Worm (Caenorhabditis elegans): Measurements from ENCODE around the gene srh-8.

The srh-8 gene

ce11 chrV:3980228-3980933, 24.9 kb upstream of the srh-8 start:
- TF ChIP-seq lin-54 (GFP tag; optimal IDR thresholded peaks at IDR 0.05) (no peak), snpc-1.3 (tag; optimal IDR thresholded peaks at IDR 0.05; ENCODE audit: insufficient read depth) (no peak)

DNA sequence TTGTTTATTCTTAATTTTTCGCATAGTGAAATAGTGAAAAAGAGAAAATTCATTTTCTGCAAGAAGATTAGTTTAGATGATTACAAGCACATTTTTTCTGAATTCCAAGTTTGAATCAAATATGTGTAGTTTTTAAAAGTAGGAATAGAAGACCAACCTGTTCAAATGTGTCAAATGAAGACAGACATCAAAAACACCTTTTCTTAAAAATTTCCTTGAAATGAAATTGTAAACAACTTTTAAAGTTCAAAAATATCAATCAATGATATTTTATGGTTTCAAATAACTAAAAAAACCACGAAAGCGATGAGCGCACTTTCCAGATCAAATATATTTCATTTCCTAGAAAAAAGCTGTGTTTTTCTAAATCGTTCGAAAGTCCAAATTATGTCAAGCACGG, 23.6 kb upstream of the srh-8 start, which contains the start of gene nlp-30:
Gene nlp-30, plus strand, starts transcription at position 301 of the 400 bp plus-strand sequence.
- TF ChIP-seq hlh-12 (tag; optimal IDR thresholded peaks at IDR 0.05) (no peak), Y95B8A.8 (GFP tag; IDR thresholded peaks at IDR 0.05) (no peak), nhr-90 (tag; optimal IDR thresholded peaks at IDR 0.05) (no peak), rcor-1 (GFP tag; IDR thresholded peaks at IDR 0.05) (no peak), B0035.1 (tag; optimal IDR thresholded peaks at IDR 0.05) (no peak), xnd-1 (tag; optimal IDR thresholded peaks at IDR 0.05) (no peak), chd-7 (tag; optimal IDR thresholded peaks at IDR 0.05) (no peak), ztf-26 (tag; optimal IDR thresholded peaks at IDR 0.05) (no peak), pbrm-1 (GFP tag; IDR thresholded peaks at IDR 0.05) (no peak), F57A8.1 (GFP tag; optimal IDR thresholded peaks at IDR 0.05) (no peak), sptf-2 (GFP tag; optimal IDR thresholded peaks at IDR 0.05) (no peak), hsf-1 (GFP tag; IDR thresholded peaks at IDR 0.05) (no peak), madf-10 (tag; optimal IDR thresholded peaks at IDR 0.05) (no peak), ceh-91 (GFP tag; IDR thresholded peaks at IDR 0.05) (no peak), gei-17 (GFP tag; optimal IDR thresholded peaks at IDR 0.05) (no peak), F33H1.4 (GFP tag; IDR thresholded peaks at IDR 0.05) (no peak), nhr-80 (tag; optimal IDR thresholded peaks at IDR 0.05) (no peak), nfya-2 (GFP tag; IDR thresholded peaks at IDR 0.05) (no peak), ceh-58 (GFP tag; IDR thresholded peaks at IDR 0.05) (no peak)

DNA sequence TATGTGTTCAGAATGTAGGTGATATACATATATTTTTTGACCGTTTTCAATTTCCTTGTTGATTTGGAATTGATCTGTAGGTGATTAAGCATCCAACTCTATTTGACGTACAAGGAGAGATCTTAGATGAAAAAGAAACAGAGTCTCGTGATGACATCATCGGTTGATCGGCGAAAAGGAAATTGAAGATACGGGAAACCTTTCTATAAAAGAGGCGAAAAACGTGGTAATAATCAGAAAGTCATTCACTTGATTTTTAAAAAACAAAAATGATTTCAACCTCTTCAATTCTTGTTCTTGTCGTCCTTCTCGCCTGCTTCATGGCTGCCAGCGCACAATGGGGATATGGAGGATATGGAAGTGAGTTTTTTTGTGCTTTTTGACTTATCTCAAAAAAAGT, 21.1 kb upstream of the srh-8 start, which contains the start of gene nlp-29:
Gene nlp-29, plus strand, starts transcription at position 248 of the 400 bp plus-strand sequence.
- TF ChIP-seq lin-54 (GFP tag; optimal IDR thresholded peaks at IDR 0.05) (no peak), lir-1 (GFP tag; conservative IDR thresholded peaks at IDR 0.05) (no peak), athp-1 (tag; optimal IDR thresholded peaks at IDR 0.05) (no peak), dpl-1 (GFP tag; optimal IDR thresholded peaks at IDR 0.05) (no peak), F22D6.2 (tag; optimal IDR thresholded peaks at IDR 0.05) (no peak), nhr-80 (tag; optimal IDR thresholded peaks at IDR 0.05) (no peak), unc-62 (GFP tag; optimal IDR thresholded peaks at IDR 0.05) (no peak), attf-3 (GFP tag; conservative IDR thresholded peaks at IDR 0.05) (no peak), sptf-2 (GFP tag; optimal IDR thresholded peaks at IDR 0.05) (no peak), hmg-20 (GFP tag; IDR thresholded peaks at IDR 0.05) (no peak), ekl-4 (GFP tag; IDR thresholded peaks at IDR 0.05) (no peak), rec-8 (tag; optimal IDR thresholded peaks at IDR 0.05) (no peak), F57C9.4 (tag; optimal IDR thresholded peaks at IDR 0.05) (no peak), egrh-3 (GFP tag; IDR thresholded peaks at IDR 0.05) (no peak), somi-1 (GFP tag; optimal IDR thresholded peaks at IDR 0.05) (no peak), bed-1 (GFP tag; IDR thresholded peaks at IDR 0.05) (no peak), K11D2.4 (GFP tag; IDR thresholded peaks at IDR 0.05) (no peak), nhr-90 (tag; optimal IDR thresholded peaks at IDR 0.05) (no peak), fkh-3 (tag; optimal IDR thresholded peaks at IDR 0.05) (no peak), aptf-2 (GFP tag; conservative IDR thresholded peaks at IDR 0.05) (no peak)
